Fruit fly (Drosophila melanogaster): ENCODE data around the gene Lgr3.

The Lgr3 gene

dm6 chr3R:25721030-25721429 lies 55.4 kb downstream of the Lgr3 start:
- no peak for TF ChIP-seq cic (GFP tag; optimal IDR thresholded peaks at IDR 0.05)
- no peak for TF ChIP-seq CG12768 (GFP tag; optimal IDR thresholded peaks at IDR 0.05)
- TF ChIP-seq bab1 (GFP tag; optimal IDR thresholded peaks at IDR 0.05) = no peak
- TF ChIP-seq CG5204 (GFP tag; optimal IDR thresholded peaks at IDR 0.05) = no peak
- TF ChIP-seq CG11617 (GFP tag; optimal IDR thresholded peaks at IDR 0.05) = no peak
- no peak for TF ChIP-seq CG33017 (tag; optimal IDR thresholded peaks at IDR 0.05)
- no peak for TF ChIP-seq ovo (GFP tag; optimal IDR thresholded peaks at IDR 0.05)
- TF ChIP-seq cnc (optimal IDR thresholded peaks at IDR 0.05) = no peak
- no peak for TF ChIP-seq kay (GFP tag; ENCODE audit: borderline replicate concordance)
- TF ChIP-seq toe (GFP tag; optimal IDR thresholded peaks at IDR 0.05) = no peak
- no peak for TF ChIP-seq CG1620 (GFP tag; optimal IDR thresholded peaks at IDR 0.05)
- no peak for TF ChIP-seq pad (GFP tag; optimal IDR thresholded peaks at IDR 0.05)
- no peak for TF ChIP-seq tj (GFP tag; optimal IDR thresholded peaks at IDR 0.05)
- TF ChIP-seq Mnt (GFP tag; optimal IDR thresholded peaks at IDR 0.05) = no peak
- no peak for TF ChIP-seq CG7101 (tag; optimal IDR thresholded peaks at IDR 0.05)
- TF ChIP-seq Clk (GFP tag; optimal IDR thresholded peaks at IDR 0.05) = no peak
- no peak for TF ChIP-seq Crg-1 (GFP tag; optimal IDR thresholded peaks at IDR 0.05)
- TF ChIP-seq CG14711 (tag; optimal IDR thresholded peaks at IDR 0.05) = no peak
- TF ChIP-seq CG7045 (GFP tag; optimal IDR thresholded peaks at IDR 0.05) = no peak

DNA sequence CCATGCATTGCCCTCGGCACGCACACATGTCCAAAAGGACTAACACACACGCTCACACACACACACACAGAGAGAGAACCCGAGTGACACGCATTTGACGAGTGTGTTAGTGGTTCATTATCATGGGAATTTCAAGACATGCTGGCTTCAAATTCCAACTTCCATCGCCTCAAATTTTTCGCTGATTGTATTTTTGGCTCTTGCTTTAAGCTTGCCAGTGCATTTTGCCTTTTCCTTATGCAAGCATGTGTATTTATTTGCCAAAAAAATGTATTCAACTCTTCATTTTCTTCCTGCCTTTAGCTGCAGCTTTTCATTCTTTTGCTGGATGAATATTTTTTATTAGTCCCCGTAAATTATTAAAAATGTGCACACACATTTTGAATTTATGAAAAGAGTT lies 58.2 kb downstream of the Lgr3 start:
- TF ChIP-seq Crg-1 (GFP tag; optimal IDR thresholded peaks at IDR 0.05) (no peak), Mnt (GFP tag; optimal IDR thresholded peaks at IDR 0.05) (no peak), tj (GFP tag; optimal IDR thresholded peaks at IDR 0.05) (peak; percentile 93)

Data from whole organism, adult.